Worm (Caenorhabditis elegans) whole organism, L2 larva: ENCODE results near the gene F41H10.2.

Experiments used
- ZK546.5 ChIP-seq: sonication (generic microtip); optimal IDR thresholded peaks from 2 replicates; lab custom pipeline; 2017; ENCODE audit warnings: missing biosample characterization, missing genetic modification characterization
- ama-1 ChIP-seq: fragments of 150-350 bp; optimal IDR thresholded peaks from 2 replicates; lab custom pipeline; 2018; ENCODE audit warnings: inconsistent platforms
- ceh-16 ChIP-seq: fragments of 150-350 bp; optimal IDR thresholded peaks from 2 replicates; lab custom pipeline; 2014; ENCODE audit warnings: missing biosample characterization, missing genetic modification characterization
- ceh-82 ChIP-seq: fragments of 150-350 bp; optimal IDR thresholded peaks from 2 replicates; lab custom pipeline; 2014; ENCODE audit warnings: missing biosample characterization, missing genetic modification characterization
- elt-3 ChIP-seq: sonication (generic microtip); optimal IDR thresholded peaks from 2 replicates; lab custom pipeline; 2017; ENCODE audit warnings: missing biosample characterization, missing genetic modification characterization
- fos-1 ChIP-seq: fragments of 150-350 bp; optimal IDR thresholded peaks from 2 replicates; lab custom pipeline; 2014; ENCODE audit warnings: missing biosample characterization, missing genetic modification characterization
- lsy-2 ChIP-seq, 2 experiments: fragments of 150-350 bp in 1 of 2; sonication (generic microtip) in 1 of 2; optimal IDR thresholded peaks; 2 replicates each; lab custom pipeline; 2014 to 2017; ENCODE audit warnings: missing biosample characterization in 2 of 2, missing genetic modification characterization in 2 of 2
- mab-5 ChIP-seq: fragments of 150-350 bp; optimal IDR thresholded peaks from 2 replicates; lab custom pipeline; 2014; ENCODE audit warnings: missing biosample characterization, missing genetic modification characterization
- nhr-11 ChIP-seq: fragments of 150-350 bp; optimal IDR thresholded peaks from 2 replicates; lab custom pipeline; 2014; ENCODE audit warnings: missing biosample characterization, missing genetic modification characterization
- nhr-129 ChIP-seq: fragments of 150-350 bp; optimal IDR thresholded peaks from 2 replicates; lab custom pipeline; 2014; ENCODE audit warnings: missing biosample characterization, missing genetic modification characterization
- nhr-21 ChIP-seq: fragments of 150-350 bp; optimal IDR thresholded peaks from 2 replicates; lab custom pipeline; 2014; ENCODE audit warnings: missing biosample characterization, missing genetic modification characterization
- zag-1 ChIP-seq: fragments of 150-350 bp; optimal IDR thresholded peaks from 2 replicates; lab custom pipeline; 2014; ENCODE audit warnings: missing biosample characterization, missing genetic modification characterization

ce11 chrIV:5385020-5385419, 3.6 kb downstream of the F41H10.2 start, which contains the start of gene F41H10.12:
- TF ChIP-seq elt-3 (no peak), ZK546.5 (tag; lab: Kevin White, UChicago) (no peak), ama-1 (no peak), fos-1 (tag; lab: Kevin White, UChicago) (no peak), nhr-21 (tag; lab: Kevin White, UChicago) (no peak), zag-1 (tag; lab: Kevin White, UChicago) (no peak), ceh-82 (no peak), nhr-129 (tag; lab: Kevin White, UChicago) (no peak), nhr-11 (no peak), lsy-2 (tag; optimal IDR thresholded peaks at IDR 0.05; lab: Kevin White, UChicago) (no peak), mab-5 (no peak), ceh-16 (tag; lab: Kevin White, UChicago) (no peak)
